Fruit fly (Drosophila melanogaster) whole organism: ENCODE data around the gene CG44158.

Experiments
- CG8478 ChIP-seq: fragments of >200 bp; optimal IDR thresholded peaks from 2 replicates; lab custom pipeline; 2018; ENCODE audit warnings: inconsistent platforms
- usp ChIP-seq: fragments of >200 bp; optimal IDR thresholded peaks from 2 replicates; lab custom pipeline; 2017; ENCODE audit warnings: missing biosample characterization, missing genetic modification characterization, mixed read lengths

DNA sequence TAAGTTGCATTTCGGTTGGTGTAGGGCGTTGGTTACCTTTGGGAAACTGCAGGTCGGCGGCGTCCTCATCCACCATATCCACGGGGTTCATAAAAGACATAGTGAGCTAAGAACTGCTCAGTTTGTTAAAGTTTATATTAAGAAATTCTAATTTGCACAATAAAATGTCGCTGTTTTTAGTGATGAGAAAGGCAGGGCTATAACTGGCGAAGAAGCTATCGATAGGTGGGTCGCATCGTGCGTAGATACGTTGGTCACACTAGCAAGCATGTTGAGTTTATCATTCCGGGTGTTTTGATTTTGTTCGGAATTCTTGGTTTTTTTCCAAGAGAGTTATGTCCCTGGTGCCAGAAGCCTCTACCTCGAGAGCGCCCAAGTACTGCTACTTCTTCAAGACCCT lies 46.7 kb downstream of the CG44158 start, which contains the start of the genes Ada2a, Polr2D, Tgs1 and moi:
- TF ChIP-seq usp (GFP tag; lab: Kevin White, UChicago) (no peak), CG8478 (no peak)
